Worm (Caenorhabditis elegans) whole organism, dauer: ENCODE results near the gene frk-1.
"Not testable (repeated sequence)": the region's sequence is repeated elsewhere in the genome, so short reads cannot be mapped to it uniquely, and the experiment has no call there.

ENCODE experiments used
- unc-62 ChIP-seq: sonication (generic microtip); optimal IDR thresholded peaks from 2 replicates; lab custom pipeline; 2017; ENCODE audit warnings: missing biosample characterization, missing genetic modification reagents, missing genetic modification characterization

frk-1 gene

ce11 chrIV:10028779-10029178 is 14.2 kb upstream of the frk-1 start, which contains the start of the genes F44D12.16 and msd-2:
F44D12.16 (plus strand) TSS chrIV:10029079.
msd-2 (plus strand) TSS chrIV:10029083.
- not testable (repeated sequence) for TF ChIP-seq unc-62 (GFP tag; lab: Kevin White, UChicago)

ce11 chrIV:10033053-10033452 is 9.9 kb upstream of the frk-1 start, which contains the start of gene F44D12.6:
F44D12.6 (plus strand) TSS chrIV:10033353.
- TF ChIP-seq unc-62 (GFP tag; lab: Kevin White, UChicago), result no peak

DNA sequence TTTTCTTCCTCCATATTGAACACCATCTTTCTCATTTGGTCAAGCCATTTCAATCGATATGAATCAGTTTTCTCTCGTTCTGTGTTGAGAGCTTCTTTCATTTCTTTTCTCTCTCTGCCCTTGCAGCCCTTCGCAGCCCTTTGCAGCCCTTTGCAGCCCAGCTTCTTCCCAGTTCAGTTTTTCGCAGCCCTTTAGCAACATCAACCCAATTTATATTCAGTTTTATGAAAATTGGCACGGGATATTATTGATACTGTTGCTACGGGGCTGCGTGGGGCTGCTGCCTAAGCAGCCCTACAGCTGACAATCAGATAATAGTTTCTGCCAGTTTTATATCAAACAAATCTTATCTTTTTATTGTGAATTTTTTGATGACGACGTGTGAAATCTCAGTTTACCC is 6.0 kb upstream of the frk-1 start, which contains the start of gene F44D12.10:
Gene F44D12.10, minus strand, starts transcription at position 101 of the 400 bp plus-strand sequence.
- TF ChIP-seq unc-62 (GFP tag; lab: Kevin White, UChicago), result no peak

ce11 chrIV:10040803-10041202 is 2.2 kb upstream of the frk-1 start, which contains the start of gene dhs-31:
dhs-31 (minus strand) TSS chrIV:10040903.
- TF ChIP-seq unc-62 (GFP tag; lab: Kevin White, UChicago), result no peak

DNA sequence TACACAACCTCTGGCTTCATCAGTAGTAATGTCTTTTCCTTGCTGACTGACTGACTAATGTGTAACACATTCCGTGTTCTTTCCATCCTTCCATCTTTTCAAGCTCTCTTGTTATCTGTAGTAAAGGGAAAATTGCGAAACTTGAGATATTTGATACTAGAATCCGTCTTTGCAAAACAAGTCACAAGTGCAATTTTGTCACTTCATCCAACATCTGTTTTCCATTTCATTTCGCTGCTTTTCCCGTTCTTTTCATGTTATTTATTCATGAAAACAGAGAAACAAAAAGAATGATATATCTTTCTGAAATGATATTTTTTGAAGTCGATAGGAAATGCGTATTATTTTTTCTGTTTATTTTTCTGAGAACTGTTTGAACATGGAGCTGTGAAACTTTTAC is 3.0 kb downstream of the frk-1 start:
- TF ChIP-seq unc-62 (GFP tag; lab: Kevin White, UChicago), result no peak

DNA sequence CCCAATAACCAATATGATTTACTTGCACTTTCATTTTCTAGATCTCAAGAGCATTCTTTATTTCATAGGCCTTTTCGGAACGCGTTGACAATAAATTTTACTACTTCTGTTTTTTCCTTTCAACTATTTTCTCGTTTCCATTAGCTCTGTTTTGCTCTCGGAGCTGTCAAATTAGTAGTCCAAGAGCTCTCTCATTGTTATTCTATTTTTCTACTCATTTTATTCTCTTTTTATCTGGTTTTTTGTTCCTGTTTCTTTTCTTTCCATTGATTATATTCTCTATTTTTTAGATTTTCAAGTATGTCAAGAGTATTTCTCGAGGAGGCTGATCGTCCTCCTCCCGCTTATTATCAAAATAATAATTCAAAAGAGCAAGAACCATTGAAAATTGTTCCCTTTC is 4.1 kb downstream of the frk-1 start, which contains the start of gene T04B2.3:
Gene T04B2.3, plus strand, starts transcription at position 301 of the 400 bp plus-strand sequence.
- TF ChIP-seq unc-62 (GFP tag; lab: Kevin White, UChicago), result no peak

DNA sequence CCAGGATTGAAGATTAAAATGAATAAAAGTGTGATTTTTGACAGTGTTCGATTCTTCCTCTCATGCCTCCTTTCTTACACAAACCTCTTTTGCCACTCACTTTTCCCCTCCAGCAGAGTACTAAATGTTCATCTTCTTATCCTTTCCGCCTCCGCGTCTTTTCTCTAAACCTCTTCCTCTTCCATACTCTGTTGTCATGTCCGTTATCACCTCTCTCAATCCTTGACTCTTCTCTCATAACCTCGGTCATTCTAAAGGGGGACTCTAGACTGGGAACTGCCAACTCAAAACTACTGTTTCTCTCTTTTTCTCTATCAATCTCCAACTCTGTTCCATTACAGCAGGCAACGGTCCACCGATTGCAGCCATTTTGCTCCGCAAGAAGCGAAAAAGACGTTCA is 5.3 kb downstream of the frk-1 start:
- no peak for TF ChIP-seq unc-62 (GFP tag; lab: Kevin White, UChicago)

DNA sequence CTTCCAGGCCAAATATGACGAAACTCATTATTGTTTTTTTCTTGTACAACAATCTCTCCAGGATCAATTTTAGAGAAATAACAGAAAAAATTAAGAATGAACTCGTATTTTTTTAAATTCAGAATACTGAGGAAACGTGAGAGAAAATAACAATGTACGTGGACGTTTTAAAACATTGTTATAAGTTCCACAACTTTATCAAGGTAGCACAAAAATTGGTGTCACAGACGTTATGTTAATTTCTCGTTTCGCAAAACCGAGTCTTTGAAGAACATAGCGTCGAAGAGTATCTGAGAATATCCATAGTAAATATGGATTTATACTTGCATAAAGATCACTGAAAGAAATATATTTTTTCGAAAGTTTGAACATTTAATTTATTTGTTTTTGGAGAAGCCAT is 8.1 kb downstream of the frk-1 start, which contains the start of gene T04B2.8:
Gene T04B2.8, minus strand, starts transcription at position 101 of the 400 bp plus-strand sequence.
- TF ChIP-seq unc-62 (GFP tag; lab: Kevin White, UChicago), result no peak

DNA sequence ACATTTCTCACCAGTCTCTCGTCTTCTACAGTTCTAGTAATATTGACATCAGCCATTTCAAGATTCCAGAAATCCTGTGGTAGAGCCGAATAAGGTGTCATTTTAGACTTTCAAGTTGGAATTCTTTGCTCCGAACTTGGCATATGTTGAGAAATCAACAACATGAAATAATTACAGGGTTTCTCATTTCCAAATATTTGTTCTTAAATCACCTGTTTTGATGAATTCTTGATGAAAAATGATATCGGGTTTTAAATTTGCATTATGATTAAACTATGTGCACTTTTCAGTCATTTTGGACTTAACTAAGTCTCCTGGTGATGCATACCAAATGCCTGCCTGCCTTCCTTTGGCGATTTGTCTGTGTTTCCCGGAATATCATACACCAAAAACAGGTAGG is 10.6 kb downstream of the frk-1 start, which contains the start of gene srv-12:
Gene srv-12, minus strand, starts transcription at position 101 of the 400 bp plus-strand sequence.
- no peak for TF ChIP-seq unc-62 (GFP tag; lab: Kevin White, UChicago)

DNA sequence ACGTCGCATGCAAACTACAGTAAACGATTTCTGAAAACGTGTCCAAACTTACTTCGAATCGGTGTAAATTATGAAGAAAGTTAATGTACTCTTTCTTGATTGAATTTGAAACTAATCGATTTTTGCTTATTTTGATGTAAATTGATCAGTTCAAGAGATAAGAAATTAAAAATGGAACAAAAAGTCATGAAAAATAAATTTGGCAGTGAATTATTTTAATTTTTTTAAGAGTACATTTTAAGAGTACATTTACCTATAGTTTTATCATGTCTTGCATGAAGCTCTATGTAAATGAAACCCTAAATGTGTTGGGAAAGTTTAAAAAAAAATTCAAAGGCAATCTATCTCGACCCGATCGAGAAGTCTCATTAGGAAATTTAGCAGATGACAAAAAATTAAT is 13.2 kb downstream of the frk-1 start, which contains the start of gene T04B2.7:
Gene T04B2.7, minus strand, starts transcription at position 101 of the 400 bp plus-strand sequence.
- TF ChIP-seq unc-62 (GFP tag; lab: Kevin White, UChicago), result no peak

- TF ChIP-seq unc-62 (GFP tag; lab: Kevin White, UChicago), result no peak
These were observed 16.2 kb downstream of the frk-1 start for ce11 chrIV:10059175-10059574.

DNA sequence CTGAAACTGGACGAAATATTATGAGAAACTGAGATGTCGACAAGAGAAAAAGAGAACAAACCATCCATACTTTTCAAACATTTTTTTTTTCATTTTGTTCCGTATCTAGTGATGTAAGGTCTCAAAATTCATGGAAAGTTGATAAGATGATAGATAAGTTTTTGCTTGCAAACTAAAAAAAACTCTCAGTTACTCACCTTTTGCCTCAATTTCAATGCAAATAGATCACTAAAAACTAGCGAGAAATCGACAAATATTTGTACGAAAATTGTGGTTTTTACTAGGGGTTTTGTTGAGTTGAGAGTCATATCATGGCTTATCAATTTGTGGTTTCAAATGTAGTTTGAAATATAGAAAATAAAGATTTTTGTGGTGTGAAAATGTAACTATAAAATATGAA is 17.8 kb downstream of the frk-1 start:
- TF ChIP-seq unc-62 (GFP tag; lab: Kevin White, UChicago), result no peak

- TF ChIP-seq unc-62 (GFP tag; lab: Kevin White, UChicago), result no peak
These were observed 19.7 kb downstream of the frk-1 start, which contains the start of gene ipla-7 for ce11 chrIV:10062728-10063127. ipla-7 (minus strand) TSS chrIV:10062849.

DNA sequence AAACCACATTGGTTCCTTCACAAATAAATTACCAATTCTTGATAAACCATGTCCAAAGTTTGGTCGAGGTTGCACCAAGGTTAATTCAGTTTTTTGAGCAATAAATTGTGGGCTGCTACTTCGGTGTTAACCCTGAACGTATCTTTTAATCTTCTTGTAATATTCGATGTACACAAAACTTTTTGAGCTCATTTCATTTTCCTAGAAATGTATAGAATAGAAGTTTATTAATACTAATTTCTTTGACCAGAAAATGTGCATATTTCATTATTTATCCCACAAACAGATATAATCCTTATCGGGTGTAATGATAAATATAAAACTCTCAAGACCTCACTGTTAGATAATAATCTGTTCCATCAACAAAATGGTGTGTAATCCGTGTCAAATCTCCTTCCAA is 21.0 kb downstream of the frk-1 start:
- no peak for TF ChIP-seq unc-62 (GFP tag; lab: Kevin White, UChicago)

ce11 chrIV:10065159-10065558 is 22.2 kb downstream of the frk-1 start:
- TF ChIP-seq unc-62 (GFP tag; lab: Kevin White, UChicago), result no peak

- no peak for TF ChIP-seq unc-62 (GFP tag; lab: Kevin White, UChicago)
These were observed 23.5 kb downstream of the frk-1 start for ce11 chrIV:10066456-10066855.

DNA sequence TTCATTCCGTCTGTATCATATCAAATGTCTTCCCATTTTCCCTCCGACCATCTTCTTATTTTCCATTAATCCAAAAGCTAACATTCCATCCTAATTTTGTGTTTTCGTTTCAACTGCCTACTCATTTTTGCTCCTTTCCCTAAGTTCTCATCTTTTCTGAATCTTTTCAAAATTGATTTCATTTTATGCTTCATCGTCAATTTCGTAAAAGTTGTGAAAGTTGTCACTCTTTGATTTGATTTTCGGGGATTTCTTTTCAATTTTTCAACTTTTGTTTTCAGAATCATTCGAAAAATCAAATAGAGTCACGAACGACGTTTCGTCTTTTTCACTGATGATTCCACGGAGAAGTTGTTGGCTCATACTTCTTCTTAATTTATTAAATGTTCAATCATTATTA is 24.6 kb downstream of the frk-1 start, which contains the start of gene cwn-2:
Gene cwn-2, plus strand, starts transcription at position 276 of the 400 bp plus-strand sequence.
- no peak for TF ChIP-seq unc-62 (GFP tag; lab: Kevin White, UChicago)
